Fruit fly (Drosophila melanogaster) whole organism, pupa: ENCODE results near the gene up.

Source experiments
- CG10348 ChIP-seq: fragments of 200-800 bp; sonication (Bioruptor generic); IDR thresholded peaks from 2 replicates; pipeline ENCODE4 v1.3.6; 2022; ENCODE audit warnings: missing biosample characterization, missing genetic modification characterization
- CG12605 ChIP-seq: fragments of 200-800 bp; sonication (Bioruptor generic); IDR thresholded peaks from 2 replicates; pipeline ENCODE4 v1.3.6; 2022; ENCODE audit warnings: missing biosample characterization, missing genetic modification characterization
- CG13204 ChIP-seq: fragments of 200-800 bp; sonication (Bioruptor generic); optimal IDR thresholded peaks from 2 replicates; lab custom pipeline; 2018; ENCODE audit warnings: missing biosample characterization, mild to moderate bottlenecking, missing genetic modification characterization, moderate library complexity
- CG14655 ChIP-seq: fragments of 200-800 bp; sonication (Bioruptor generic); optimal IDR thresholded peaks from 3 replicates; lab custom pipeline; 2017; ENCODE audit warnings: mild to moderate bottlenecking, missing biosample characterization, missing genetic modification reagents, missing genetic modification characterization
- CG15710 ChIP-seq: fragments of 200-800 bp; sonication (Bioruptor generic); optimal IDR thresholded peaks from 2 replicates; lab custom pipeline; 2018; ENCODE audit warnings: missing biosample characterization, mild to moderate bottlenecking, missing genetic modification characterization, moderate library complexity
- CG17806 ChIP-seq: fragments of 200-800 bp; sonication (Bioruptor generic); optimal IDR thresholded peaks from 2 replicates; lab custom pipeline; 2018; ENCODE audit warnings: missing biosample characterization, mild to moderate bottlenecking, missing genetic modification characterization, moderate library complexity
- CG32121 ChIP-seq: fragments of 200-800 bp; sonication (Bioruptor generic); IDR thresholded peaks from 2 replicates; pipeline ENCODE4 v1.3.6; 2022; ENCODE audit warnings: missing biosample characterization, missing genetic modification characterization
- CG34367 ChIP-seq: fragments of 200-800 bp; sonication (Bioruptor generic); optimal IDR thresholded peaks from 2 replicates; lab custom pipeline; 2018; ENCODE audit warnings: missing biosample characterization, mild to moderate bottlenecking, missing genetic modification characterization
- CG4496 ChIP-seq: fragments of 200-800 bp; sonication (Bioruptor generic); IDR thresholded peaks from 3 replicates; pipeline ENCODE4 v1.3.6; 2022; ENCODE audit warnings: missing biosample characterization, missing genetic modification characterization
- CG8159 ChIP-seq: fragments of 200-800 bp; sonication (Bioruptor generic); optimal IDR thresholded peaks from 3 replicates; lab custom pipeline; 2018; ENCODE audit warnings: missing biosample characterization, mild to moderate bottlenecking, missing genetic modification characterization, moderate library complexity
- CG8301 ChIP-seq: fragments of 200-800 bp; sonication (Bioruptor generic); optimal IDR thresholded peaks from 2 replicates; lab custom pipeline; 2018; ENCODE audit warnings: missing biosample characterization, mild to moderate bottlenecking, missing genetic modification characterization
- CG9948 ChIP-seq: fragments of 200-800 bp; sonication (Bioruptor generic); optimal IDR thresholded peaks from 2 replicates; lab custom pipeline; 2018; ENCODE audit warnings: missing biosample characterization, mild to moderate bottlenecking, missing genetic modification characterization, moderate library complexity
- D1 ChIP-seq: fragments of 200-800 bp; sonication (Bioruptor generic); optimal IDR thresholded peaks from 2 replicates; lab custom pipeline; 2018; ENCODE audit warnings: missing biosample characterization, mild to moderate bottlenecking, missing genetic modification characterization, moderate library complexity
- EcR ChIP-seq: fragments of 200-800 bp; sonication (Bioruptor generic); optimal IDR thresholded peaks from 3 replicates; lab custom pipeline; 2019; ENCODE audit warnings: missing biosample characterization, missing genetic modification characterization, mild to moderate bottlenecking, moderate library complexity, missing genetic modification reagents
- Ets98B ChIP-seq: fragments of 200-800 bp; sonication (Bioruptor generic); IDR thresholded peaks from 2 replicates; pipeline ENCODE4 v1.3.6; 2022; ENCODE audit warnings: missing biosample characterization, missing genetic modification characterization
- Pif1A ChIP-seq: fragments of 200-800 bp; sonication (Bioruptor generic); optimal IDR thresholded peaks from 3 replicates; lab custom pipeline; 2016; ENCODE audit warnings: missing biosample characterization, missing genetic modification characterization
- Pif1B ChIP-seq: fragments of 200-800 bp; sonication (Bioruptor generic); optimal IDR thresholded peaks from 3 replicates; lab custom pipeline; 2016; ENCODE audit warnings: missing biosample characterization, missing genetic modification characterization
- Snoo ChIP-seq: fragments of 200-800 bp; sonication (Bioruptor generic); optimal IDR thresholded peaks from 3 replicates; lab custom pipeline; 2017; ENCODE audit warnings: missing biosample characterization, mild to moderate bottlenecking, missing genetic modification characterization, inconsistent platforms
- fd96Ca ChIP-seq: fragments of 200-800 bp; sonication (Bioruptor generic); IDR thresholded peaks from 3 replicates; pipeline ENCODE4 v1.3.6; 2022; ENCODE audit warnings: missing biosample characterization, missing genetic modification characterization
- gl ChIP-seq: fragments of 200-800 bp; sonication (Bioruptor generic); optimal IDR thresholded peaks from 2 replicates; lab custom pipeline; 2018; ENCODE audit warnings: missing biosample characterization, mild to moderate bottlenecking, missing genetic modification characterization
- rn ChIP-seq: fragments of 200-800 bp; sonication (Bioruptor generic); IDR thresholded peaks from 2 replicates; pipeline ENCODE4 v1.3.6; 2022; ENCODE audit warnings: missing biosample characterization, missing genetic modification characterization

Gene up

DNA sequence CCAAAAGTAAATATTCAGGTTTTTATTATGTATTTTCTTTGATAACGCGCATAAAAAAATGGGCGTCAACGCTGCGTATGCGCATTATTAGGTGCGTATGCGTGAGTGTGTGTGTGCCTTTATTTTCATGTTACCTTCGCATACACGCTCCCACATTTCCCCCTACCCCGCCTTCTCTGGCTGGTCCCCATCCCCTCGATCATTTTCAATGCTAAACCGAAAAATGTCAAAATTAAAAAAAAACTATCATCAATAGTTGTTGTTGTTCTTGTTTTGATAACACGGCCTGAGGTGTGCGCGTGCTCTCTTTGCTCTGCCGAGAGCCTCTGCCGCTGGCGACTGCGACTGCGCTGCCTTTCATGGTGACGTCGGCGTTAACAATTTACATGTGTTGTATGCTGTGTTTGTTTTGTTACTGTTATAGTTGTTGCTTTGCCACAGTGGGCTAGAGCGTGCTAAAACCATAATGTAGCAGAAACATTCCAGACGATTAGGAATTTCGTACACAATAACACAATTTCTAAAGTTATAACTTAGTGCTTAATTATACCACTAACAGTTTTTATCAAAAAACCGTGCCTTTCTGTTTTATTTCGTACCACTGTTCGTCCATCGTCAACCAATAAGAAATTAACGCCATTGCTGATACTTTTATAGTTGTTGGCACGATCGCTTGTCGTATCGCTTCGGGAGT, 37.8 kb upstream of the up start:
- TF ChIP-seq Snoo (tag; lab: Kevin White, UChicago): peak; percentile 94
- TF ChIP-seq CG14655 (GFP tag; lab: Kevin White, UChicago): peak; percentile 98
- peak; percentile 97 for TF ChIP-seq gl
- TF ChIP-seq CG8159 (tag; lab: Kevin White, UChicago): peak; percentile 97
- peak; percentile 96 for TF ChIP-seq CG15710 (tag; lab: Kevin White, UChicago)
- peak; percentile 99 for TF ChIP-seq CG4496
- peak; percentile 99 for TF ChIP-seq CG32121 (GFP tag; lab: Robert Waterston, UW)
- peak; percentile 97 for TF ChIP-seq rn (GFP tag; lab: Robert Waterston, UW)
- TF ChIP-seq Ets98B: peak; percentile 99
- peak; percentile 98 for TF ChIP-seq CG8301 (tag; lab: Kevin White, UChicago)
- peak; percentile 97 for TF ChIP-seq CG34367 (tag; lab: Kevin White, UChicago)
- TF ChIP-seq Pif1B: peak; percentile 99
- peak; percentile 93 for TF ChIP-seq D1 (tag; lab: Kevin White, UChicago)
- TF ChIP-seq fd96Ca (GFP tag; lab: Robert Waterston, UW): peak; percentile 99
- peak; percentile 98 for TF ChIP-seq CG12605 (GFP tag; lab: Robert Waterston, UW)
- peak; percentile 87 for TF ChIP-seq CG13204
- peak; percentile 96 for TF ChIP-seq CG9948 (tag; lab: Kevin White, UChicago)
- TF ChIP-seq Pif1A (GFP tag; lab: Kevin White, UChicago): peak; percentile 99
- peak; percentile 55 for TF ChIP-seq EcR
- TF ChIP-seq CG10348 (GFP tag; lab: Robert Waterston, UW): peak; percentile 96
- peak; percentile 98 for TF ChIP-seq CG17806

DNA sequence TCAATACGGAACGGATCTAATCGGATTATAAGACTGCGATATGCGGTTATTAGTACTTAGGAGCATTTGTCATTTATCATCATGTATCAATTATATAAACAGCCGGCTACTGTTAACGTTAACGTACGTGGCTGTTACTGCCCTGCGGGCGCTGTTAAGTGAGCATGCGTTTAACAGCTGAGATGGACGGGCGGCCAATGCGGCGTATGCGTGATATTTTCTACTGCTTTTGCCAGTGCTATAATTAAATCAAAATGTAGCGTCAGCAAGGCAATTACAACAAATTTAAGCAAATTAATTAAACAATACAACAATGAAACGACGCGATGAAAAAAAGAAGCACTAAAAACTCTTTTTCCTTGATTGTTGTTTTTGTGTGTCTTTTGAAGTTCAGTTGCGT, 35.2 kb upstream of the up start:
- TF ChIP-seq D1 (tag; lab: Kevin White, UChicago): no peak
- TF ChIP-seq CG8301 (tag; lab: Kevin White, UChicago): no peak
- no peak for TF ChIP-seq CG10348 (GFP tag; lab: Robert Waterston, UW)
- no peak for TF ChIP-seq CG17806
- TF ChIP-seq Ets98B: no peak
- no peak for TF ChIP-seq CG13204
- no peak for TF ChIP-seq Snoo (tag; lab: Kevin White, UChicago)
- TF ChIP-seq CG15710 (tag; lab: Kevin White, UChicago): no peak
- no peak for TF ChIP-seq CG34367 (tag; lab: Kevin White, UChicago)
- no peak for TF ChIP-seq gl
- TF ChIP-seq CG4496: no peak
- no peak for TF ChIP-seq CG14655 (GFP tag; lab: Kevin White, UChicago)

dm6 chrX:13636810-13637209, 34.4 kb upstream of the up start:
- TF ChIP-seq CG15710 (tag; lab: Kevin White, UChicago) (no peak), CG8301 (tag; lab: Kevin White, UChicago) (no peak), CG34367 (tag; lab: Kevin White, UChicago) (no peak)

dm6 chrX:13635000-13635368, 32.6 kb upstream of the up start:
- no peak for TF ChIP-seq CG34367 (tag; lab: Kevin White, UChicago)
- no peak for TF ChIP-seq CG32121 (GFP tag; lab: Robert Waterston, UW)
- no peak for TF ChIP-seq CG12605 (GFP tag; lab: Robert Waterston, UW)
- no peak for TF ChIP-seq Pif1B
- no peak for TF ChIP-seq Pif1A (GFP tag; lab: Kevin White, UChicago)
- no peak for TF ChIP-seq CG8301 (tag; lab: Kevin White, UChicago)

DNA sequence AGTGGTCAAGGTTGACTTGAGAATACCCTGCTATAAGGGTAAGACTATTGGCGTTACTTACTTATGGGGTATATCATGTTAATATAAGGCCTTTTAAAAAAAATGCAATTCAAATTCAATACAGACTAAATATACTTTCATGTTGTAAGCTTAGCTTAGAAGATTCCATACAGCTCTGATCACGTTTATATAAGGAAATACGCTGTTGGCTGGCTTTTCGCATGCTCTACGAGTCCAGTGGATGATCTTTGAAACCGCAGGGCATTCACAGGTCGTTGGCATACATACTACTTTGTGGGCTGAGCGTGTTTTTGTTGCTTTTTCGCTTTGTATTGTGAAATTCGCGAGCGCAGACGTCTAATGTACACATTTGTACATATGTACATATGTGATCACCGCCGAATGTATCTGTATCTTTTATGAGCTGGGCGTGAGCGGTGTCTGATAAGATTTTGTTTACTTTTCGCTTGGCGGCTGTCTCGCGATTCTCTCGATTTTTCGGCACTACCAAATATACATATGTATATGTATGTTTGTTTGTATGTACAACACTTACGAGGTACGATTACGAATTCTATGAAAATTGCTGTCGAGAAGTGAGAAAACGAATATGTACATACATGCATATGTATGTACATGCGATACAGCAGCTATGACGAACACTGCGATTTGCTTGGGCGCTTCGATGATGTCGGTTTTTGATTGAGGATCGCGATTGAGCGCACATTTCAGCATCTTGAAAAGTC, 32.0 kb upstream of the up start:
- TF ChIP-seq CG8301 (tag; lab: Kevin White, UChicago): peak; percentile 0
- TF ChIP-seq Pif1A (GFP tag; lab: Kevin White, UChicago): peak; percentile 34
- no peak for TF ChIP-seq gl
- no peak for TF ChIP-seq Ets98B
- no peak for TF ChIP-seq CG32121 (GFP tag; lab: Robert Waterston, UW)
- no peak for TF ChIP-seq CG15710 (tag; lab: Kevin White, UChicago)
- TF ChIP-seq fd96Ca (GFP tag; lab: Robert Waterston, UW): no peak
- no peak for TF ChIP-seq CG8159 (tag; lab: Kevin White, UChicago)
- TF ChIP-seq D1 (tag; lab: Kevin White, UChicago): no peak
- no peak for TF ChIP-seq CG10348 (GFP tag; lab: Robert Waterston, UW)
- TF ChIP-seq CG12605 (GFP tag; lab: Robert Waterston, UW): no peak
- TF ChIP-seq CG34367 (tag; lab: Kevin White, UChicago): no peak
- TF ChIP-seq CG9948 (tag; lab: Kevin White, UChicago): no peak
- peak; percentile 20 for TF ChIP-seq CG14655 (GFP tag; lab: Kevin White, UChicago)
- TF ChIP-seq Snoo (tag; lab: Kevin White, UChicago): peak; percentile 6
- 0 out of 3 replicates have a peak, but pooled peaks have one; percentile 24 for TF ChIP-seq CG4496
- TF ChIP-seq CG13204: no peak
- no peak for TF ChIP-seq rn (GFP tag; lab: Robert Waterston, UW)
- no peak for TF ChIP-seq Pif1B
- no peak for TF ChIP-seq CG17806
- TF ChIP-seq EcR: peak; percentile 10
